Worm (Caenorhabditis elegans) whole organism, L2 larva: ENCODE results near the gene athp-3.

ENCODE experiments used
- R02D3.7 ChIP-seq: fragments of 150-350 bp; optimal IDR thresholded peaks from 2 replicates; lab custom pipeline; 2014; ENCODE audit warnings: missing biosample characterization, missing genetic modification characterization
- Y55F3AM.14 ChIP-seq: fragments of 200-800 bp; sonication (Bioruptor generic); optimal IDR thresholded peaks from 2 replicates; lab custom pipeline; 2018; ENCODE audit warnings: mild to moderate bottlenecking, missing genetic modification characterization, missing compliant biosample characterization
- aly-2 ChIP-seq: fragments of 150-350 bp; optimal IDR thresholded peaks from 2 replicates; lab custom pipeline; 2014; ENCODE audit warnings: missing biosample characterization, missing genetic modification characterization
- dmd-4 ChIP-seq: sonication (generic microtip); optimal IDR thresholded peaks from 2 replicates; lab custom pipeline; 2017; ENCODE audit warnings: missing biosample characterization, missing genetic modification characterization
- elt-3 ChIP-seq: sonication (generic microtip); optimal IDR thresholded peaks from 2 replicates; lab custom pipeline; 2017; ENCODE audit warnings: missing biosample characterization, missing genetic modification characterization
- lin-39 ChIP-seq: fragments of 150-350 bp; optimal IDR thresholded peaks from 2 replicates; lab custom pipeline; 2014; ENCODE audit warnings: missing biosample characterization, missing genetic modification reagents, missing genetic modification characterization
- lsy-2 ChIP-seq, 2 experiments: fragments of 150-350 bp in 1 of 2; sonication (generic microtip) in 1 of 2; optimal IDR thresholded peaks; 2 replicates each; lab custom pipeline; 2014 to 2017; ENCODE audit warnings: missing biosample characterization in 2 of 2, missing genetic modification characterization in 2 of 2
- nhr-12 ChIP-seq: fragments of 150-350 bp; optimal IDR thresholded peaks from 2 replicates; lab custom pipeline; 2014; ENCODE audit warnings: missing biosample characterization, missing genetic modification characterization
- nhr-6 ChIP-seq: fragments of 150-350 bp; optimal IDR thresholded peaks from 2 replicates; lab custom pipeline; 2014; ENCODE audit warnings: missing biosample characterization, missing genetic modification characterization
- skn-1 ChIP-seq: sonication (generic microtip); optimal IDR thresholded peaks from 2 replicates; lab custom pipeline; 2017; ENCODE audit warnings: missing biosample characterization, missing genetic modification characterization
- unc-39 ChIP-seq: fragments of 150-350 bp; optimal IDR thresholded peaks from 2 replicates; lab custom pipeline; 2014; ENCODE audit warnings: missing biosample characterization, missing genetic modification characterization
- unc-55 ChIP-seq: fragments of 150-350 bp; sonication (generic microtip); optimal IDR thresholded peaks from 3 replicates; lab custom pipeline; 2014; ENCODE audit warnings: missing biosample characterization, missing genetic modification reagents, missing genetic modification characterization

DNA sequence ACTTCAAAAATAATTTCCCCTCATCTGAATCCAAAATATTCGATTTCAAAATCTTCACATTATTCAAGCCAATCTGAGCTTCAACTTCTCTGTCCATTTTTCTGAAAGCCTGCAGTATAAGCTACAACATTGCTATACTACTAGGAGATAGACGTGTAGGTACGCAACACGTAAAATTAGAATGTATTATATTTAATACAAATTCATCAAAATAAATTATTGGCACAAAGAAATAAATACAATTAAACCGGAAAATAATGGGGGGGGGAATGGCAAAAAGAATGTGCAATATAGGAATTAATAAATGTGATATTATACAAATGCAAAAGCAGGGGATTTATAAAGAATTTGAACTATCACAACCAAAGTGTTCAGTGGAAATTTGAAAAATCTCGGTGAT, 30.5 kb upstream of the athp-3 start, which contains the start of gene Y116A8C.25:
- TF ChIP-seq unc-39 (tag; lab: Kevin White, UChicago) (no peak), unc-55 (GFP tag; lab: Kevin White, UChicago) (no peak), nhr-12 (tag; lab: Kevin White, UChicago) (no peak), aly-2 (no peak), elt-3 (tag; lab: Kevin White, UChicago) (no peak), skn-1 (tag; lab: Kevin White, UChicago) (no peak), lin-39 (no peak), nhr-6 (tag; lab: Kevin White, UChicago) (no peak), lsy-2 (tag; optimal IDR thresholded peaks at IDR 0.05; lab: Kevin White, UChicago) (no peak), Y55F3AM.14 (GFP tag; lab: Kevin White, UChicago) (no peak), R02D3.7 (no peak), dmd-4 (no peak)
